Fruit fly (Drosophila melanogaster) whole organism, embryonic: Measurements from ENCODE around the gene ebd1.
A peak's percentile ranks its signal among the peaks of the same experiment; 100 is the strongest.

Experiments used
- B-H2 ChIP-seq: fragments of 200-800 bp; sonication (Bioruptor generic); optimal IDR thresholded peaks from 2 replicates; lab custom pipeline; 2018; ENCODE audit warnings: missing biosample characterization, mild to moderate bottlenecking, missing genetic modification characterization
- CG10209 ChIP-seq: fragments of 200-800 bp; sonication (Bioruptor generic); optimal IDR thresholded peaks from 3 replicates; lab custom pipeline; 2017; ENCODE audit warnings: missing biosample characterization, mild to moderate bottlenecking, missing genetic modification characterization, missing genetic modification reagents
- CG10462 ChIP-seq: fragments of 200-800 bp; sonication (Bioruptor generic); optimal IDR thresholded peaks from 2 replicates; lab custom pipeline; 2016; ENCODE audit warnings: missing biosample characterization, missing genetic modification characterization
- CG10543 ChIP-seq: fragments of 200-800 bp; sonication (Bioruptor generic); optimal IDR thresholded peaks from 3 replicates; lab custom pipeline; 2017; ENCODE audit warnings: missing biosample characterization, mild to moderate bottlenecking, missing genetic modification characterization, moderate library complexity
- CG12071 ChIP-seq: fragments of 200-800 bp; sonication (Bioruptor generic); optimal IDR thresholded peaks from 3 replicates; lab custom pipeline; 2018; ENCODE audit warnings: missing biosample characterization, mild to moderate bottlenecking, missing genetic modification characterization
- CG12769 ChIP-seq: fragments of 200-800 bp; sonication (Bioruptor generic); optimal IDR thresholded peaks from 2 replicates; lab custom pipeline; 2019; ENCODE audit warnings: missing biosample characterization, mild to moderate bottlenecking, missing genetic modification characterization, moderate library complexity
- CG13123 ChIP-seq: fragments of 200-800 bp; sonication (Bioruptor generic); optimal IDR thresholded peaks from 2 replicates; lab custom pipeline; 2016; ENCODE audit warnings: missing biosample characterization, missing genetic modification characterization
- CG14441 ChIP-seq: fragments of 200-800 bp; sonication (Bioruptor generic); IDR thresholded peaks from 2 replicates; pipeline ENCODE4 v1.3.6; 2022; ENCODE audit warnings: missing biosample characterization, missing genetic modification characterization
- CG14667 ChIP-seq: fragments of 200-800 bp; sonication (Bioruptor generic); IDR thresholded peaks from 2 replicates; pipeline ENCODE4 v1.3.6; 2022; ENCODE audit warnings: missing biosample characterization, missing genetic modification characterization
- CG1647 ChIP-seq: fragments of 200-800 bp; sonication (Bioruptor generic); optimal IDR thresholded peaks from 3 replicates; lab custom pipeline; 2016; ENCODE audit warnings: missing biosample characterization, missing genetic modification characterization
- CG16813 ChIP-seq: fragments of 200-800 bp; sonication (Bioruptor generic); IDR thresholded peaks from 3 replicates; pipeline ENCODE4 v1.3.6; 2022; ENCODE audit warnings: missing biosample characterization, missing genetic modification characterization; ENCODE audit not compliant: partially characterized antibody
- CG17328 ChIP-seq: fragments of 200-800 bp; sonication (Bioruptor generic); IDR thresholded peaks from 2 replicates; pipeline ENCODE4 v1.3.6; 2022; ENCODE audit warnings: missing biosample characterization, missing genetic modification characterization
- CG18764 ChIP-seq: fragments of 200-800 bp; sonication (Bioruptor generic); optimal IDR thresholded peaks from 3 replicates; lab custom pipeline; 2016; ENCODE audit warnings: missing biosample characterization, missing genetic modification characterization
- CG2120 ChIP-seq: fragments of 200-800 bp; sonication (Bioruptor generic); optimal IDR thresholded peaks from 3 replicates; lab custom pipeline; 2016; ENCODE audit warnings: missing biosample characterization, missing genetic modification characterization
- CG2875 ChIP-seq: fragments of 200-800 bp; sonication (Bioruptor generic); optimal IDR thresholded peaks from 2 replicates; lab custom pipeline; 2017; ENCODE audit warnings: missing biosample characterization, mild to moderate bottlenecking, missing genetic modification characterization, missing genetic modification reagents
- CG32772 ChIP-seq: fragments of 200-800 bp; sonication (Bioruptor generic); IDR thresholded peaks from 2 replicates; pipeline ENCODE4 v1.3.6; 2022; ENCODE audit warnings: missing biosample characterization, missing genetic modification characterization
- CG33213 ChIP-seq: fragments of 200-800 bp; sonication (Bioruptor generic); optimal IDR thresholded peaks from 3 replicates; lab custom pipeline; 2016; ENCODE audit warnings: missing biosample characterization, missing genetic modification characterization
- CG6254 ChIP-seq: fragments of 200-800 bp; sonication (Bioruptor generic); optimal IDR thresholded peaks from 3 replicates; lab custom pipeline; 2017; ENCODE audit warnings: mild to moderate bottlenecking, missing biosample characterization, missing genetic modification reagents, missing genetic modification characterization
- CG7928 ChIP-seq: fragments of 200-800 bp; sonication (Bioruptor generic); optimal IDR thresholded peaks from 2 replicates; lab custom pipeline; 2017; ENCODE audit warnings: missing biosample characterization, mild to moderate bottlenecking, missing genetic modification characterization
- CG8281 ChIP-seq: fragments of 200-800 bp; sonication (Bioruptor generic); optimal IDR thresholded peaks from 2 replicates; lab custom pipeline; 2018; ENCODE audit warnings: missing biosample characterization, mild to moderate bottlenecking, missing genetic modification characterization, moderate library complexity
- CG8478 ChIP-seq: fragments of >200 bp; optimal IDR thresholded peaks from 2 replicates; lab custom pipeline; 2018
- CTCF ChIP-seq: fragments of 200-800 bp; sonication (Bioruptor generic); optimal IDR thresholded peaks from 2 replicates; lab custom pipeline; 2017; ENCODE audit warnings: missing biosample characterization, mild to moderate bottlenecking, missing genetic modification characterization, moderate library complexity
- Camta ChIP-seq: fragments of 200-800 bp; sonication (Bioruptor generic); optimal IDR thresholded peaks from 2 replicates; lab custom pipeline; 2016; ENCODE audit warnings: missing biosample characterization, missing genetic modification characterization
- E2f2 ChIP-seq: fragments of 200-800 bp; sonication (Bioruptor generic); IDR thresholded peaks from 2 replicates; pipeline ENCODE4 v1.3.6; 2022; ENCODE audit warnings: missing biosample characterization, missing genetic modification characterization
- H15 ChIP-seq: fragments of 200-800 bp; sonication (Bioruptor generic); IDR thresholded peaks from 3 replicates; pipeline ENCODE4 v1.3.6; 2022; ENCODE audit warnings: missing biosample characterization, missing genetic modification characterization
- HHEX ChIP-seq: fragments of 200-800 bp; sonication (Bioruptor generic); optimal IDR thresholded peaks from 3 replicates; lab custom pipeline; 2017; ENCODE audit warnings: missing biosample characterization, mild to moderate bottlenecking, missing genetic modification characterization, missing genetic modification reagents
- Hr78 ChIP-seq, 2 experiments: fragments of 200-800 bp in 1 of 2; fragments of >200 bp in 1 of 2; sonication (Bioruptor generic) in 1 of 2; optimal IDR thresholded peaks; 2 replicates each; lab custom pipeline; 2017 to 2019; ENCODE audit warnings: missing biosample characterization in 2 of 2, missing genetic modification characterization in 2 of 2, mild to moderate bottlenecking in 1 of 2, moderate library complexity in 1 of 2
- Kr ChIP-seq: fragments of 200-800 bp; sonication (Bioruptor generic); optimal IDR thresholded peaks from 2 replicates; lab custom pipeline; 2017; ENCODE audit warnings: missing biosample characterization, mild to moderate bottlenecking, missing genetic modification characterization
- Lhr ChIP-seq: fragments of 200-800 bp; sonication (Bioruptor generic); optimal IDR thresholded peaks from 3 replicates; lab custom pipeline; 2017; ENCODE audit warnings: mild to moderate bottlenecking, missing biosample characterization, missing genetic modification reagents, missing genetic modification characterization
- MTF-1 ChIP-seq: fragments of 200-800 bp; sonication (Bioruptor generic); optimal IDR thresholded peaks from 2 replicates; lab custom pipeline; 2018; ENCODE audit warnings: missing biosample characterization, mild to moderate bottlenecking, missing genetic modification characterization, borderline replicate concordance
- Pdp1 ChIP-seq, 2 experiments: fragments of 200-800 bp; sonication (Bioruptor generic); optimal IDR thresholded peaks; 3 replicates each; lab custom pipeline; 2016; ENCODE audit warnings: missing biosample characterization in 2 of 2, missing genetic modification characterization in 2 of 2, mild to moderate bottlenecking in 1 of 2, moderate library complexity in 1 of 2
- Six4 ChIP-seq: fragments of 200-800 bp; sonication (Bioruptor generic); optimal IDR thresholded peaks from 2 replicates; lab custom pipeline; 2016; ENCODE audit warnings: missing biosample characterization, missing genetic modification characterization
- Sox100B ChIP-seq: fragments of 200-800 bp; sonication (Bioruptor generic); optimal IDR thresholded peaks from 3 replicates; lab custom pipeline; 2018; ENCODE audit warnings: missing biosample characterization, mild to moderate bottlenecking, missing genetic modification characterization
- Sox102F ChIP-seq: fragments of 200-800 bp; sonication (Bioruptor generic); optimal IDR thresholded peaks from 2 replicates; lab custom pipeline; 2018; ENCODE audit warnings: missing biosample characterization, mild to moderate bottlenecking, missing genetic modification characterization, moderate library complexity
- Taf1 ChIP-seq: fragments of 200-800 bp; sonication (Bioruptor generic); IDR thresholded peaks from 2 replicates; pipeline ENCODE4 v1.3.6; 2022; ENCODE audit warnings: missing biosample characterization, missing genetic modification characterization
- Trl ChIP-seq, 3 experiments: fragments of >200 bp in 2 of 3; fragments of 200-800 bp in 1 of 3; sonication (Bioruptor generic) in 1 of 3; optimal IDR thresholded peaks; 2 replicates in 1 of 3; 3 replicates in 2 of 3; lab custom pipeline; 2016 to 2017; ENCODE audit warnings: missing biosample characterization in 1 of 3, missing genetic modification characterization in 1 of 3
- ab ChIP-seq: fragments of 200-800 bp; sonication (Bioruptor generic); optimal IDR thresholded peaks from 2 replicates; lab custom pipeline; 2016; ENCODE audit warnings: missing biosample characterization, missing genetic modification characterization
- br ChIP-seq: fragments of >200 bp; optimal IDR thresholded peaks from 2 replicates; lab custom pipeline; 2017
- bsh ChIP-seq, 2 experiments: fragments of 200-800 bp; sonication (Bioruptor generic); optimal IDR thresholded peaks; 2 replicates each; lab custom pipeline; 2017 to 2018; ENCODE audit warnings: mild to moderate bottlenecking in 2 of 2, missing biosample characterization in 2 of 2, missing genetic modification characterization in 2 of 2, moderate library complexity in 1 of 2
- crc ChIP-seq: fragments of 200-800 bp; sonication (Bioruptor generic); optimal IDR thresholded peaks from 2 replicates; lab custom pipeline; 2016; ENCODE audit warnings: missing biosample characterization, missing genetic modification characterization
- dysf ChIP-seq: fragments of 200-800 bp; sonication (Bioruptor generic); IDR thresholded peaks from 3 replicates; pipeline ENCODE4 v1.3.6; 2022; ENCODE audit warnings: missing biosample characterization, missing genetic modification characterization
- fd102C ChIP-seq: fragments of 200-800 bp; sonication (Bioruptor generic); optimal IDR thresholded peaks from 2 replicates; lab custom pipeline; 2018; ENCODE audit warnings: missing biosample characterization, mild to moderate bottlenecking, missing genetic modification characterization, moderate library complexity
- fd64A ChIP-seq: fragments of 200-800 bp; sonication (Bioruptor generic); optimal IDR thresholded peaks from 3 replicates; lab custom pipeline; 2018; ENCODE audit warnings: missing biosample characterization, mild to moderate bottlenecking, missing genetic modification characterization
- grau ChIP-seq: fragments of 200-800 bp; optimal IDR thresholded peaks from 3 replicates; lab custom pipeline; 2019; ENCODE audit warnings: missing biosample characterization, mild to moderate bottlenecking, missing genetic modification characterization, moderate library complexity
- gsb ChIP-seq: fragments of 200-800 bp; sonication (Bioruptor generic); IDR thresholded peaks from 2 replicates; pipeline ENCODE4 v1.3.6; 2022; ENCODE audit warnings: missing biosample characterization, missing genetic modification characterization
- lmd ChIP-seq: fragments of 200-800 bp; sonication (Bioruptor generic); IDR thresholded peaks from 2 replicates; pipeline ENCODE4 v1.3.6; 2022; ENCODE audit warnings: missing biosample characterization, missing genetic modification characterization
- nmo ChIP-seq: fragments of 200-800 bp; sonication (Bioruptor generic); optimal IDR thresholded peaks from 2 replicates; lab custom pipeline; 2018; ENCODE audit warnings: missing biosample characterization, mild to moderate bottlenecking, missing genetic modification characterization, moderate library complexity
- sc ChIP-seq, 3 experiments: fragments of >200 bp in 2 of 3; fragments of 200-800 bp in 1 of 3; sonication (Bioruptor generic) in 1 of 3; optimal IDR thresholded peaks; 2 replicates in 2 of 3; 3 replicates in 1 of 3; lab custom pipeline; 2017; ENCODE audit warnings: mild to moderate bottlenecking in 1 of 3, missing biosample characterization in 1 of 3, missing genetic modification characterization in 1 of 3, missing genetic modification reagents in 1 of 3
- stc ChIP-seq: fragments of 200-800 bp; sonication (Bioruptor generic); IDR thresholded peaks from 2 replicates; pipeline ENCODE4 v1.3.6; 2022; ENCODE audit warnings: missing biosample characterization, missing genetic modification characterization
- wdn ChIP-seq: fragments of 200-800 bp; sonication (Bioruptor generic); IDR thresholded peaks from 2 replicates; pipeline ENCODE4 v1.3.6; 2022; ENCODE audit warnings: missing biosample characterization, missing genetic modification characterization
- zen2 ChIP-seq: fragments of 200-800 bp; sonication (Bioruptor generic); IDR thresholded peaks from 3 replicates; pipeline ENCODE4 v1.3.6; 2022; ENCODE audit warnings: missing biosample characterization, missing genetic modification characterization; ENCODE audit not compliant: partially characterized antibody

Gene ebd1

dm6 chr3L:722386-722785 lies 37.0 kb upstream of the ebd1 start (continued):
- TF ChIP-seq lmd (GFP tag; lab: Robert Waterston, UW) (peak; percentile 50), stc (GFP tag; lab: Robert Waterston, UW) (0 out of 2 replicates have a peak, but pooled peaks have one; percentile 29), CG2120 (peak; percentile 3), CG10209 (GFP tag; lab: Kevin White, UChicago) (no peak), Lhr (GFP tag; lab: Kevin White, UChicago) (no peak), CG10543 (GFP tag; lab: Kevin White, UChicago) (no peak), HHEX (GFP tag; lab: Kevin White, UChicago) (no peak), CG18764 (GFP tag; lab: Kevin White, UChicago) (no peak), fd64A (GFP tag; lab: Kevin White, UChicago) (no peak), Camta (no peak), nmo (GFP tag; lab: Kevin White, UChicago) (no peak), CG2875 (GFP tag; lab: Kevin White, UChicago) (no peak), CG1647 (GFP tag; lab: Kevin White, UChicago) (no peak), Pdp1 (GFP tag; optimal IDR thresholded peaks at IDR 0.05; lab: Kevin White, UChicago) (no peak), Taf1 (GFP tag; lab: Robert Waterston, UW) (no peak; the same call in 1 of the 2 replicates), H15 (GFP tag; lab: Robert Waterston, UW) (peak; percentile 36; the same call in 1 of the 3 replicates), CTCF (GFP tag; lab: Kevin White, UChicago) (no peak), CG8478 (lab: Kevin White, UChicago) (no peak), E2f2 (GFP tag; lab: Robert Waterston, UW) (no peak), zen2 (no peak), grau (tag; lab: Kevin White, UChicago) (peak; percentile 27), B-H2 (no peak), fd102C (GFP tag; lab: Kevin White, UChicago) (no peak), CG12071 (GFP tag; lab: Kevin White, UChicago) (peak; percentile 5), gsb (GFP tag; lab: Robert Waterston, UW) (no peak), CG32772 (GFP tag; lab: Robert Waterston, UW) (peak; percentile 56), sc (optimal IDR thresholded peaks at IDR 0.05; lab: Kevin White, UChicago) (no peak), sc (GFP tag; optimal IDR thresholded peaks at IDR 0.05; lab: Kevin White, UChicago) (no peak), CG12769 (tag; lab: Kevin White, UChicago) (peak; percentile 3), bsh (GFP tag; optimal IDR thresholded peaks at IDR 0.05; lab: Kevin White, UChicago) (no peak), CG14441 (GFP tag; lab: Robert Waterston, UW) (peak; percentile 71), Kr (GFP tag; lab: Kevin White, UChicago) (no peak), CG6254 (GFP tag; lab: Kevin White, UChicago) (no peak), dysf (peak; percentile 62; the same call in 2 of the 3 replicates), CG8281 (tag; lab: Kevin White, UChicago) (no peak), Hr78 (GFP tag; optimal IDR thresholded peaks at IDR 0.05; lab: Kevin White, UChicago) (no peak), Sox102F (GFP tag; lab: Kevin White, UChicago) (peak; percentile 10), Sox100B (GFP tag; lab: Kevin White, UChicago) (peak; percentile 16), Trl (optimal IDR thresholded peaks at IDR 0.05; lab: Kevin White, UChicago) (no peak), Trl (GFP tag; optimal IDR thresholded peaks at IDR 0.05; lab: Kevin White, UChicago) (no peak), crc (no peak), CG17328 (GFP tag; lab: Robert Waterston, UW) (peak; percentile 43; the same call in 1 of the 2 replicates), CG33213 (no peak), CG16813 (GFP tag; lab: Robert Waterston, UW) (peak; percentile 57; the same call in 2 of the 3 replicates), br (lab: Kevin White, UChicago) (no peak), CG14667 (GFP tag; lab: Robert Waterston, UW) (no peak), CG13123 (GFP tag; lab: Kevin White, UChicago) (no peak), CG7928 (GFP tag; lab: Kevin White, UChicago) (no peak), Six4 (GFP tag; lab: Kevin White, UChicago) (no peak), MTF-1 (GFP tag; lab: Kevin White, UChicago) (no peak), ab (GFP tag; lab: Kevin White, UChicago) (no peak), CG10462 (no peak), wdn (GFP tag; lab: Robert Waterston, UW) (no peak)
